Worm (Caenorhabditis elegans) whole organism, L4 larva: ENCODE data around the gene T24E12.12.
A peak's percentile ranks its signal among the peaks of the same experiment; 100 is the strongest.
"Not testable (repeated sequence)": the region's sequence is repeated elsewhere in the genome, so short reads cannot be mapped to it uniquely, and the experiment has no call there.

Source experiments
- Y105C5A.15 ChIP-seq: fragments of 200-800 bp; sonication (Bioruptor generic); IDR thresholded peaks from 2 replicates; pipeline ENCODE4 v1.3.6; 2022; ENCODE audit warnings: missing genetic modification characterization, missing compliant biosample characterization
- Y5F2A.4 ChIP-seq: fragments of 200-800 bp; sonication (Bioruptor generic); optimal IDR thresholded peaks from 2 replicates; lab custom pipeline; 2018; ENCODE audit warnings: mild to moderate bottlenecking, missing genetic modification characterization, missing compliant biosample characterization
- aha-1 ChIP-seq: fragments of 150-350 bp; peaks from one replicate; lab custom pipeline; 2014; ENCODE audit warnings: missing biosample characterization, missing genetic modification characterization
- ceh-32 ChIP-seq: sonication (generic microtip); optimal IDR thresholded peaks from 2 replicates; lab custom pipeline; 2016; ENCODE audit warnings: mild to moderate bottlenecking, missing genetic modification characterization, missing compliant biosample characterization; ENCODE audit not compliant: poor library complexity
- ceh-44 ChIP-seq: fragments of 200-800 bp; sonication (Bioruptor generic); IDR thresholded peaks from 2 replicates; pipeline ENCODE4 v1.3.6; 2022; ENCODE audit warnings: missing genetic modification reagents, missing genetic modification characterization, missing compliant biosample characterization
- ceh-62 ChIP-seq: sonication (generic microtip); optimal IDR thresholded peaks from 2 replicates; lab custom pipeline; 2017; ENCODE audit warnings: missing biosample characterization, missing genetic modification characterization
- daf-12 ChIP-seq: fragments of 150-350 bp; optimal IDR thresholded peaks from 2 replicates; lab custom pipeline; 2014; ENCODE audit warnings: missing biosample characterization, missing genetic modification reagents, missing genetic modification characterization
- daf-16 ChIP-seq, 3 experiments: sonication (generic microtip); optimal IDR thresholded peaks; 2 replicates each; lab custom pipeline; 2016 to 2017; ENCODE audit warnings: missing genetic modification characterization in 3 of 3, missing genetic modification reagents in 3 of 3, mild to moderate bottlenecking in 2 of 3, missing compliant biosample characterization in 2 of 3, missing biosample characterization in 1 of 3, moderate library complexity in 1 of 3
- duxl-1 ChIP-seq: sonication (generic microtip); optimal IDR thresholded peaks from 2 replicates; lab custom pipeline; 2016; ENCODE audit warnings: mild to moderate bottlenecking, missing genetic modification characterization, moderate library complexity, missing compliant biosample characterization; ENCODE audit not compliant: poor library complexity
- fkh-10 ChIP-seq: fragments of 150-350 bp; optimal IDR thresholded peaks from 2 replicates; lab custom pipeline; 2014; ENCODE audit warnings: missing biosample characterization, missing genetic modification reagents, missing genetic modification characterization
- hlh-11 ChIP-seq: fragments of 200-800 bp; sonication (Bioruptor generic); optimal IDR thresholded peaks from 2 replicates; lab custom pipeline; 2018; ENCODE audit warnings: mild to moderate bottlenecking, missing genetic modification characterization, missing compliant biosample characterization
- lin-1 ChIP-seq: fragments of 200-800 bp; sonication (Bioruptor generic); IDR thresholded peaks from 2 replicates; pipeline ENCODE4 v1.3.6; 2022; ENCODE audit warnings: missing genetic modification reagents, missing genetic modification characterization, missing compliant biosample characterization
- lir-3 ChIP-seq: sonication (generic microtip); optimal IDR thresholded peaks from 2 replicates; lab custom pipeline; 2016; ENCODE audit warnings: mild to moderate bottlenecking, missing genetic modification characterization, missing compliant biosample characterization
- mdt-29 ChIP-seq: fragments of 200-800 bp; sonication (Bioruptor generic); IDR thresholded peaks from 2 replicates; pipeline ENCODE4 v1.3.6; 2022; ENCODE audit warnings: missing genetic modification reagents, missing genetic modification characterization, missing compliant biosample characterization
- mxl-3 ChIP-seq: fragments of 200-800 bp; sonication (Bioruptor generic); optimal IDR thresholded peaks from 2 replicates; lab custom pipeline; 2018; ENCODE audit warnings: mild to moderate bottlenecking, missing genetic modification characterization, missing compliant biosample characterization
- nhr-6 ChIP-seq: fragments of 150-350 bp; optimal IDR thresholded peaks from 2 replicates; lab custom pipeline; 2014; ENCODE audit warnings: missing biosample characterization, missing genetic modification characterization
- php-3 ChIP-seq: fragments of 200-800 bp; sonication (Bioruptor generic); IDR thresholded peaks from 2 replicates; pipeline ENCODE4 v1.3.6; 2022; ENCODE audit warnings: missing genetic modification reagents, missing genetic modification characterization, missing compliant biosample characterization
- rbr-2 ChIP-seq: sonication (generic microtip); optimal IDR thresholded peaks from 2 replicates; lab custom pipeline; 2016; ENCODE audit warnings: missing genotype, missing genetic modification characterization, missing compliant biosample characterization
- skn-1 ChIP-seq: fragments of 150-350 bp; optimal IDR thresholded peaks from 2 replicates; lab custom pipeline; 2014; ENCODE audit warnings: missing biosample characterization, missing genetic modification characterization
- spr-1 ChIP-seq: sonication (generic microtip); optimal IDR thresholded peaks from 2 replicates; lab custom pipeline; 2016; ENCODE audit warnings: mild to moderate bottlenecking, missing genetic modification characterization, missing compliant biosample characterization
- unc-62 ChIP-seq, 3 experiments: fragments of 150-350 bp in 1 of 3; sonication (generic microtip); optimal IDR thresholded peaks in 2 of 3; peaks in 1 of 3; 1 replicate in 1 of 3; 2 replicates in 2 of 3; lab custom pipeline; 2014 to 2017; ENCODE audit warnings: missing biosample characterization in 3 of 3, missing genetic modification characterization in 3 of 3, missing genetic modification reagents in 3 of 3, missing genotype in 1 of 3
- vab-7 ChIP-seq: fragments of 200-800 bp; sonication (Bioruptor generic); IDR thresholded peaks from 2 replicates; pipeline ENCODE4 v1.3.6; 2022; ENCODE audit warnings: missing genetic modification reagents, missing genetic modification characterization, missing compliant biosample characterization
- zag-1 ChIP-seq: fragments of 150-350 bp; optimal IDR thresholded peaks from 2 replicates; lab custom pipeline; 2014; ENCODE audit warnings: missing biosample characterization, missing genetic modification characterization
- zfp-3 ChIP-seq: fragments of 200-800 bp; sonication (Bioruptor generic); conservative IDR thresholded peaks from 2 replicates; pipeline ENCODE4 v1.3.6; 2022; ENCODE audit warnings: missing genetic modification reagents, missing genetic modification characterization, missing compliant biosample characterization
- zip-11 ChIP-seq: fragments of 200-800 bp; sonication (Bioruptor generic); IDR thresholded peaks from 2 replicates; pipeline ENCODE4 v1.3.6; 2022; ENCODE audit warnings: missing genetic modification characterization, missing compliant biosample characterization
- zip-2 ChIP-seq: fragments of 150-350 bp; optimal IDR thresholded peaks from 2 replicates; lab custom pipeline; 2014; ENCODE audit warnings: missing biosample characterization, missing genetic modification characterization
- ztf-11 ChIP-seq: fragments of 150-350 bp; optimal IDR thresholded peaks from 2 replicates; lab custom pipeline; 2014; ENCODE audit warnings: missing biosample characterization, missing genetic modification characterization
- ztf-7 ChIP-seq: fragments of 150-350 bp; optimal IDR thresholded peaks from 2 replicates; lab custom pipeline; 2014; ENCODE audit warnings: missing biosample characterization, missing genetic modification characterization

Gene T24E12.12

DNA sequence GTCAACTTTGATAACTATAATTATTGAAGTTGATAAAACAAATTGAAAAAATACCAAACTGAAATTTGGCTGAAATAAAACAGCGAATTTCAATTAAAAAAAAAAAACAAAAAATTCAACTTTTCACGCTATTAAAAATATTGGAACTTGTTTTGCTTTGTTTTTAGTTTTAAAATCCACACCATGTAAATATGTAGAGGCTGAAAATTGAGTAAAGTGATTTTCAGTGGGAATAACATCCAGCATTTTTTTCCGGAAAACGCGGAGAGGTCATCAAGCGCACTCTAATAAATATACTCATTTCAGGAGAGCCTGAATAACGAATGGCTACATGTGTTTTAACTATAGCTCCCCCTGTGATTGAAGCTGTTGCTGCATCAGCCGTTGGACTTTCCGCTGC lies 5.5 kb upstream of the T24E12.12 start, which contains the start of gene rcd-1:
TSS of gene rcd-1 (plus strand) at position 301 of the 400 bp plus-strand sequence.
- TF ChIP-seq ztf-7 (tag; lab: Kevin White, UChicago) (no peak), nhr-6 (tag; lab: Kevin White, UChicago) (no peak), daf-16 (GFP tag; optimal IDR thresholded peaks at IDR 0.05; lab: Kevin White, UChicago) (no peak), daf-16 (tag; optimal IDR thresholded peaks at IDR 0.05; lab: Kevin White, UChicago) (no peak), Y105C5A.15 (GFP tag; lab: Robert Waterston, UW) (no peak), vab-7 (GFP tag; lab: Robert Waterston, UW) (no peak), lir-3 (tag; lab: Kevin White, UChicago) (no peak), spr-1 (no peak), zip-2 (tag; lab: Kevin White, UChicago) (no peak), zip-11 (GFP tag; lab: Robert Waterston, UW) (no peak)

DNA sequence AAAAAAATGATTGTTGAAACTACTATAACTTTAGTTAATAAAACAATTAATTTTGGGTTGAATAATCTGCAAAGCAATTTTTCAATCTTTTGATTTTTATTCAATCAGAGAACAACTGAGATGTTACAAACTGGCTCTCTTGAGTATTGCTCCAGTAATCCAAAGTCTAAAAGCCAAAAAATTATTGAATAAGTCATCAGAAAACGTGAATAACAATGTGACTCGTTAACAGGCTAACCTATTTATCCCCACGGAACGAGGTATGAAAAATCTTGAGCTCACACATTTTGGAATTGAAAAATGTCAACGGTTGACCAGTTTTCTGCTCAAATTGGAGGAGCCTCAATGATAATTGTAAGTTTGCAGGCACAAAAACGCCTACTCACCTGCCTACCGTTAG lies 1.6 kb upstream of the T24E12.12 start, which contains the start of gene srx-111:
TSS of gene srx-111 (plus strand) at position 301 of the 400 bp plus-strand sequence.
- no peak for TF ChIP-seq lin-1 (GFP tag; lab: Robert Waterston, UW)
- TF ChIP-seq zag-1, result no peak
- no peak for TF ChIP-seq duxl-1 (tag; lab: Kevin White, UChicago)
- TF ChIP-seq hlh-11, result no peak
- no peak for TF ChIP-seq Y5F2A.4 (GFP tag; lab: Kevin White, UChicago)
- no peak for TF ChIP-seq ztf-11 (tag; lab: Kevin White, UChicago)

DNA sequence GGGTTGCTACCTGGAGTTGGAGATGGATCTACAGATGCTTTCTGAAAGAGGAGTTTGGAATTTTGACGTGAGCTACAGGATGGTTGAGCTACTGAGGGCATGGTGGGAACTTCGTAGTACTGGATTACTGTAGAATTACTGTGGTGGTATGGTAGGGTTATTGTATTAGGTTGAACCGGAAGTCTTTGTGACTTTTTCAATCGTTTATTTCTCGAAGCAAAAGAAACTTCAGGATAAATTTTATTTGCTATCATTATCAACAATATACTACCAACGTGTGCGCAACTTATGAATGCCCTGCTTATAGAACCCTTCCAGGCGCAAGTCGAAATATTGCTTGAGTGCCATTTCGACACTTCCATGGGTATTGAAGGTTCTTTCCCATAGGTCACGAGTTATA lies 2.5 kb downstream of the T24E12.12 start, which contains the start of gene T24E12.6:
TSS of gene T24E12.6 (minus strand) at position 101 of the 400 bp plus-strand sequence.
- peak in 1 of 2 experiments; percentile 3 for TF ChIP-seq unc-62 (GFP tag; optimal IDR thresholded peaks at IDR 0.05 in 1 of 2; lab: Kevin White, UChicago)
- TF ChIP-seq unc-62 (tag; optimal IDR thresholded peaks at IDR 0.05; lab: Kevin White, UChicago), result not testable (repeated sequence)

DNA sequence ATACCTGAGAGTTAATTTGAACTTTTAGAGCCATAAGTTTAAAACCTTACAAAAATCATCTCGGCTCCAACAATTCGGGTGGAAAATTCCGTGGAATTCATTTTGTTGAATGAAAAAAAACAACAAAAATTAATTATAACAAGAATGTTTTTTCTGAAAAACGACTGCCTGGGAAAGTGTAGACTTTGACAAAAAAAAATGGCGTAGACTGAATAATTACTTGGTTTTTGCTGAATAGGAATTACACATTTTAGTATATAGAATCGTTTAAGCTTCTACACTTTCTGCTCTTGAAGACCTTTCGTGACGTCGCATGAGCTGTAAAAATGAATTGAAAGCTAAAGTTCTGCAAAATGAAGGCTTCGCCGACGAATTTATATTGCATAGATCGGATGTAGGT lies 5.4 kb downstream of the T24E12.12 start, which contains the start of gene srx-112:
TSS of gene srx-112 (minus strand) at position 101 of the 400 bp plus-strand sequence.
- TF ChIP-seq php-3 (GFP tag; lab: Robert Waterston, UW), result no peak
- no peak for TF ChIP-seq mxl-3 (GFP tag; lab: Kevin White, UChicago)
- TF ChIP-seq skn-1 (tag; lab: Kevin White, UChicago), result no peak
- no peak for TF ChIP-seq zfp-3 (GFP tag; lab: Robert Waterston, UW)

DNA sequence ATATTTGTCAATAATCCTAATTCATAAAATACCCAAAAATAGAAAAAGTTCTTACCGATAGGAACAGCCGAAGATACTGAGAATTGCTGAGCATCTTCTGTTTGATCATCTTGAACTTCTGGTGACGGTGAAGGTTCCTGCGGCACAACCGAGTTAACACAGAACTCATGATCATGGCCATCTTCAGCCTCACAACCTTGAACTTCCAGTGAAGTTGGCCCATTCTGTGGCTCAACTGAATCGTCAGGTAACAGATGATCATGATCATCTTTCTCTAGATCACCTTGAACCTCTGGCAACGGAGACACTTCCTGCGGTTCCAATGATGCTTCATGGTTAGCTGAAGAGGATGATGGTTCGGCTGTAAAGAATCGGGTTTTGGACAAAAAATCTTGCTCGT lies 12.6 kb downstream of the T24E12.12 start:
- TF ChIP-seq ceh-32 (tag; lab: Kevin White, UChicago), result no peak
- no peak for TF ChIP-seq ceh-62 (tag; lab: Kevin White, UChicago)
- TF ChIP-seq mdt-29 (GFP tag; lab: Robert Waterston, UW), result no peak
- TF ChIP-seq nhr-6 (tag; lab: Kevin White, UChicago), result no peak
- TF ChIP-seq aha-1 (tag; lab: Kevin White, UChicago), result peak; percentile 32
- TF ChIP-seq unc-62 (GFP tag; optimal IDR thresholded peaks at IDR 0.05 in 1 of 2; lab: Kevin White, UChicago), result peak in 1 of 2 experiments; percentile 94
- TF ChIP-seq unc-62 (tag; optimal IDR thresholded peaks at IDR 0.05; lab: Kevin White, UChicago), result no peak
- no peak for TF ChIP-seq mxl-3 (GFP tag; lab: Kevin White, UChicago)
- TF ChIP-seq daf-12 (tag; lab: Kevin White, UChicago), result no peak

DNA sequence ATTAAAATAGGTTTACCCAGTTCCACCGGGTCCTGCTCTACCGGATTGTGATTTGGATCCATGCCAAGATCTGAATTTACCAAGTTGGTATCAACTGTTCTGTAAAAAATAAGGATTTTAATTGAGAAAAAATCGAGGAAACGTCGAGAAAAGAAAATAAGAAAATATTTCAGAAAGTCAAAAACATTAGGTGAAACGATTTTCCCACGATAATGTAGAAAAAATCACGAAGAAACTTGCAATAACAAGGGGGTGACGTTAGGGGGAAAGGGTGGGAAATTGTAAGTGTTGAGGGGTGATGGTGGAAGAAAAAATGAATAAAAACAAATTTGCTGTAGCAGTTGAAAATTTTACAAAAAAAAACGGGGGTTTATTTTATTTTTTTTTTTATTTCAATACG lies 14.0 kb downstream of the T24E12.12 start, which contains the start of gene T24E12.10:
TSS of gene T24E12.10 (minus strand) at position 101 of the 400 bp plus-strand sequence.
- peak in 1 of 2 experiments; percentile 80 for TF ChIP-seq unc-62 (GFP tag; optimal IDR thresholded peaks at IDR 0.05 in 1 of 2; lab: Kevin White, UChicago)
- no peak for TF ChIP-seq unc-62 (tag; optimal IDR thresholded peaks at IDR 0.05; lab: Kevin White, UChicago)
- TF ChIP-seq Y5F2A.4 (GFP tag; lab: Kevin White, UChicago), result no peak
- TF ChIP-seq ceh-44 (GFP tag; lab: Robert Waterston, UW), result no peak
- TF ChIP-seq rbr-2 (tag; lab: Kevin White, UChicago), result no peak
- no peak for TF ChIP-seq fkh-10 (GFP tag; lab: Kevin White, UChicago)
